Worm (Caenorhabditis elegans) whole organism, mixed stage, embryonic: ENCODE measurements around the gene R03G8.6.

ENCODE experiments used
- M03D4.4 ChIP-seq: sonication (generic microtip); optimal IDR thresholded peaks from 2 replicates; lab custom pipeline; 2017; ENCODE audit warnings: mild to moderate bottlenecking, missing genetic modification characterization, missing compliant biosample characterization
- bed-3 ChIP-seq: fragments of 200-800 bp; sonication (Bioruptor generic); optimal IDR thresholded peaks from 3 replicates; lab custom pipeline; 2018; ENCODE audit warnings: mild to moderate bottlenecking, missing genetic modification characterization, moderate library complexity, missing compliant biosample characterization
- blmp-1 ChIP-seq: fragments of 150-350 bp; optimal IDR thresholded peaks from 2 replicates; lab custom pipeline; 2014; ENCODE audit warnings: missing biosample characterization, missing genetic modification characterization
- ceh-39 ChIP-seq: fragments of 150-350 bp; optimal IDR thresholded peaks from 2 replicates; lab custom pipeline; 2014; ENCODE audit warnings: missing biosample characterization, missing genetic modification characterization
- ceh-43 ChIP-seq: fragments of 200-800 bp; sonication (Bioruptor generic); optimal IDR thresholded peaks from 2 replicates; lab custom pipeline; 2018; ENCODE audit warnings: mild to moderate bottlenecking, missing genetic modification characterization, moderate library complexity, missing compliant biosample characterization
- ceh-83 ChIP-seq: fragments of 200-800 bp; sonication (Bioruptor generic); optimal IDR thresholded peaks from 2 replicates; lab custom pipeline; 2018; ENCODE audit warnings: mild to moderate bottlenecking, missing genetic modification characterization, missing compliant biosample characterization
- ces-1 ChIP-seq: fragments of 150-350 bp; optimal IDR thresholded peaks from 2 replicates; lab custom pipeline; 2014; ENCODE audit warnings: missing biosample characterization, missing genetic modification reagents, missing genetic modification characterization
- cnd-1 ChIP-seq: fragments of 200-800 bp; sonication (Bioruptor generic); optimal IDR thresholded peaks from 2 replicates; lab custom pipeline; 2018; ENCODE audit warnings: mild to moderate bottlenecking, missing genetic modification characterization, missing compliant biosample characterization
- drap-1 ChIP-seq: fragments of 200-800 bp; sonication (Bioruptor generic); optimal IDR thresholded peaks from 3 replicates; lab custom pipeline; 2018; ENCODE audit warnings: mild to moderate bottlenecking, missing genetic modification characterization, missing compliant biosample characterization
- elt-1 ChIP-seq: sonication (generic microtip); optimal IDR thresholded peaks from 2 replicates; lab custom pipeline; 2017; ENCODE audit warnings: missing genetic modification characterization, mild to moderate bottlenecking, missing compliant biosample characterization, antibody characterized with exemption, moderate library complexity, borderline replicate concordance; ENCODE audit not compliant: insufficient read depth
- elt-3 ChIP-seq: fragments of 150-350 bp; optimal IDR thresholded peaks from 2 replicates; lab custom pipeline; 2014; ENCODE audit warnings: missing biosample characterization, missing genetic modification characterization
- flh-1 ChIP-seq: fragments of 200-800 bp; sonication (Bioruptor generic); optimal IDR thresholded peaks from 2 replicates; lab custom pipeline; 2018; ENCODE audit warnings: mild to moderate bottlenecking, missing genetic modification characterization, moderate library complexity, missing compliant biosample characterization
- ham-2 ChIP-seq: fragments of 200-800 bp; sonication (Bioruptor generic); optimal IDR thresholded peaks from 2 replicates; lab custom pipeline; 2018; ENCODE audit warnings: mild to moderate bottlenecking, missing genetic modification characterization, missing compliant biosample characterization
- hlh-1 ChIP-seq: fragments of 150-350 bp; optimal IDR thresholded peaks from 2 replicates; lab custom pipeline; 2014; ENCODE audit warnings: missing biosample characterization, missing genetic modification reagents, missing genetic modification characterization
- lin-13 ChIP-seq: fragments of 150-350 bp; optimal IDR thresholded peaks from 2 replicates; lab custom pipeline; 2014; ENCODE audit warnings: missing biosample characterization, missing genetic modification characterization
- lsy-2 ChIP-seq: fragments of 150-350 bp; optimal IDR thresholded peaks from 2 replicates; lab custom pipeline; 2014; ENCODE audit warnings: missing biosample characterization, missing genetic modification characterization
- mab-5 ChIP-seq: fragments of 150-350 bp; optimal IDR thresholded peaks from 2 replicates; lab custom pipeline; 2014; ENCODE audit warnings: missing biosample characterization, missing genetic modification characterization
- mep-1 ChIP-seq: fragments of 150-350 bp; optimal IDR thresholded peaks from 2 replicates; lab custom pipeline; 2017; ENCODE audit warnings: missing biosample characterization, missing genetic modification reagents, missing genetic modification characterization, inconsistent platforms
- nhr-12 ChIP-seq: fragments of 150-350 bp; optimal IDR thresholded peaks from 2 replicates; lab custom pipeline; 2014; ENCODE audit warnings: missing biosample characterization, missing genetic modification characterization
- nhr-2 ChIP-seq: fragments of 150-350 bp; optimal IDR thresholded peaks from 2 replicates; lab custom pipeline; 2014; ENCODE audit warnings: missing biosample characterization, missing genetic modification characterization
- nhr-237 ChIP-seq: fragments of 150-350 bp; optimal IDR thresholded peaks from 2 replicates; lab custom pipeline; 2014; ENCODE audit warnings: missing biosample characterization, missing genetic modification characterization
- nhr-76 ChIP-seq: sonication (generic microtip); optimal IDR thresholded peaks from 2 replicates; lab custom pipeline; 2017; ENCODE audit warnings: missing biosample characterization, missing genetic modification characterization
- pha-4 ChIP-seq: fragments of 150-350 bp; optimal IDR thresholded peaks from 2 replicates; lab custom pipeline; 2018; ENCODE audit warnings: missing biosample characterization, missing genetic modification reagents, missing genetic modification characterization
- sem-2 ChIP-seq: fragments of 200-800 bp; sonication (Bioruptor generic); optimal IDR thresholded peaks from 2 replicates; lab custom pipeline; 2018; ENCODE audit warnings: mild to moderate bottlenecking, missing genetic modification characterization, missing compliant biosample characterization
- snpc-4 ChIP-seq: fragments of 150-350 bp; optimal IDR thresholded peaks from 2 replicates; lab custom pipeline; 2014; ENCODE audit warnings: missing biosample characterization, missing genetic modification characterization
- sptf-1 ChIP-seq: sonication (generic microtip); optimal IDR thresholded peaks from 2 replicates; lab custom pipeline; 2017; ENCODE audit warnings: mild to moderate bottlenecking, missing genetic modification characterization, moderate library complexity, missing compliant biosample characterization
- tbx-8 ChIP-seq: fragments of 200-800 bp; sonication (Bioruptor generic); optimal IDR thresholded peaks from 2 replicates; lab custom pipeline; 2018; ENCODE audit warnings: mild to moderate bottlenecking, missing genetic modification characterization, moderate library complexity, missing compliant biosample characterization
- unc-39 ChIP-seq: fragments of 150-350 bp; optimal IDR thresholded peaks from 2 replicates; lab custom pipeline; 2014; ENCODE audit warnings: missing biosample characterization, missing genetic modification characterization
- unc-62 ChIP-seq: fragments of 150-350 bp; optimal IDR thresholded peaks from 2 replicates; lab custom pipeline; 2014; ENCODE audit warnings: missing biosample characterization, missing genetic modification reagents, missing genetic modification characterization
- zip-8 ChIP-seq: fragments of 150-350 bp; optimal IDR thresholded peaks from 2 replicates; lab custom pipeline; 2014; ENCODE audit warnings: missing biosample characterization, missing genetic modification characterization

The R03G8.6 gene

ce11 chrX:13088539-13088938 lies 11.8 kb downstream of the R03G8.6 start:
- TF ChIP-seq elt-3 (no peak), ceh-43 (no peak), mep-1 (tag; lab: Kevin White, UChicago) (no peak), cnd-1 (no peak), hlh-1 (tag; lab: Kevin White, UChicago) (no peak), ham-2 (GFP tag; lab: Kevin White, UChicago) (no peak), lsy-2 (tag; lab: Kevin White, UChicago) (no peak), pha-4 (no peak), ceh-83 (GFP tag; lab: Kevin White, UChicago) (no peak), elt-1 (tag; lab: Kevin White, UChicago) (no peak), unc-39 (no peak)
- TF ChIP-seq, all 35 proteins: peak for 0

- TF ChIP-seq hlh-1 (tag; lab: Kevin White, UChicago) (no peak), flh-1 (GFP tag; lab: Kevin White, UChicago) (no peak), nhr-237 (tag; lab: Kevin White, UChicago) (no peak), pha-4 (no peak), ceh-39 (tag; lab: Kevin White, UChicago) (no peak), cnd-1 (no peak), nhr-12 (tag; lab: Kevin White, UChicago) (no peak), M03D4.4 (tag; lab: Kevin White, UChicago) (no peak), unc-39 (no peak), snpc-4 (no peak), mab-5 (no peak), nhr-76 (tag; lab: Kevin White, UChicago) (no peak), sem-2 (GFP tag; lab: Kevin White, UChicago) (no peak), nhr-2 (no peak), drap-1 (GFP tag; lab: Kevin White, UChicago) (no peak), sptf-1 (tag; lab: Kevin White, UChicago) (no peak), ces-1 (no peak)
These were observed 16.0 kb downstream of the R03G8.6 start, which contains the start of gene R03G8.1 for ce11 chrX:13084273-13084672. TSS of gene R03G8.1 (plus strand) at chrX:13084573.

- TF ChIP-seq blmp-1 (no peak), snpc-4 (no peak), unc-62 (GFP tag; lab: Kevin White, UChicago) (no peak), nhr-76 (tag; lab: Kevin White, UChicago) (no peak), zip-8 (no peak), lsy-2 (tag; lab: Kevin White, UChicago) (no peak), elt-1 (tag; lab: Kevin White, UChicago) (no peak), M03D4.4 (tag; lab: Kevin White, UChicago) (no peak)
These were observed 18.0 kb downstream of the R03G8.6 start, which contains the start of gene str-10 for ce11 chrX:13082326-13082725. TSS of gene str-10 (plus strand) at chrX:13082626.

- TF ChIP-seq ceh-43, result no peak
These were observed 22.4 kb downstream of the R03G8.6 start, which contains the start of gene K03A11.4 for ce11 chrX:13077872-13078271. TSS of gene K03A11.4 (plus strand) at chrX:13078172.

- TF ChIP-seq sptf-1 (tag; lab: Kevin White, UChicago), result no peak
- TF ChIP-seq ceh-43, result no peak
- no peak for TF ChIP-seq lin-13 (tag; lab: Kevin White, UChicago)
- no peak for TF ChIP-seq nhr-2
- no peak for TF ChIP-seq flh-1 (GFP tag; lab: Kevin White, UChicago)
These were observed 25.9 kb downstream of the R03G8.6 start, which contains the start of gene ceh-28 for ce11 chrX:13074373-13074772. TSS of gene ceh-28 (plus strand) at chrX:13074673.

ce11 chrX:13071120-13071519 lies 29.2 kb downstream of the R03G8.6 start, which contains the start of gene cpx-2:
TSS of gene cpx-2 (minus strand) at chrX:13071220.
- TF ChIP-seq M03D4.4 (tag; lab: Kevin White, UChicago) (no peak), tbx-8 (GFP tag; lab: Kevin White, UChicago) (no peak), sem-2 (GFP tag; lab: Kevin White, UChicago) (no peak), mep-1 (tag; lab: Kevin White, UChicago) (no peak), ham-2 (GFP tag; lab: Kevin White, UChicago) (no peak), snpc-4 (no peak), elt-1 (tag; lab: Kevin White, UChicago) (no peak), unc-62 (GFP tag; lab: Kevin White, UChicago) (no peak), bed-3 (no peak), lsy-2 (tag; lab: Kevin White, UChicago) (no peak)
